Worm (Caenorhabditis elegans) whole organism, late embryonic: Measurements from ENCODE around the gene F16B3.2.

Source experiments
- hlh-13 ChIP-seq: fragments of 200-800 bp; sonication (Bioruptor generic); optimal IDR thresholded peaks from 2 replicates; lab custom pipeline; 2018; ENCODE audit warnings: mild to moderate bottlenecking, missing genetic modification characterization, missing compliant biosample characterization
- pha-4 ChIP-seq: fragments of 150-350 bp; optimal IDR thresholded peaks from 2 replicates; lab custom pipeline; 2018; ENCODE audit warnings: missing biosample characterization, missing genetic modification reagents, missing genetic modification characterization

DNA sequence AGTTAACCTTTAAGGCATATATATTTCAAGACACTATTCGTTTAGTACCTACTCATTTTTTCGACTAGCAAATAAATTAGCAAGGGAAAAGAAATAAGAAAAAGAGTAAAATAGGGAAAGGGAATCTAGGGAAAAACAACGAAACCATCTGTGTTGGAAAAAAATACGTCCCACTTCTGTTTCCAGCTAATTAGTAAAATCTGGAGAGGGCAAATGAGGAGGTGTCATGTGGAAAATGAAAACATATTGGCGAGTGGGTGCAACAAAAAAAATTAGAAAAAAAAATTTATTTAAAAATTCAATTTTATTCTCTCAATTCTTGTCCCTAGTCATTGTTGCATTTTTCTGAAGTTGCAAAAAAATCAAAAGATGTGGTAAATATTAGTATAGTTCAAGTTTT is 7.2 kb upstream of the F16B3.2 start:
- TF ChIP-seq pha-4 (no peak), hlh-13 (GFP tag; lab: Kevin White, UChicago) (no peak)
